Worm (Caenorhabditis elegans) whole organism, young adult: Measurements from ENCODE around the gene Y75B7AR.1.
A peak's percentile ranks its signal among the peaks of the same experiment; 100 is the strongest.

Experiments
- B0019.2 ChIP-seq: fragments of 200-800 bp; sonication (Bioruptor generic); conservative IDR thresholded peaks from 2 replicates; pipeline ENCODE4 v1.3.6; 2022; ENCODE audit warnings: missing genetic modification reagents, missing genetic modification characterization, missing compliant biosample characterization
- B0261.1 ChIP-seq: sonication (generic microtip); optimal IDR thresholded peaks from 2 replicates; lab custom pipeline; 2016; ENCODE audit warnings: mild to moderate bottlenecking, missing genetic modification characterization, moderate library complexity, missing compliant biosample characterization
- C06A6.2 ChIP-seq: fragments of 200-800 bp; sonication (Bioruptor generic); conservative IDR thresholded peaks from 2 replicates; pipeline ENCODE4 v1.3.6; 2022; ENCODE audit warnings: missing genetic modification characterization, missing compliant biosample characterization
- F37B4.10 ChIP-seq: fragments of 200-800 bp; sonication (Bioruptor generic); IDR thresholded peaks from 2 replicates; pipeline ENCODE4 v1.3.6; 2022; ENCODE audit warnings: missing genetic modification characterization, missing compliant biosample characterization
- F39B2.1 ChIP-seq: fragments of 200-800 bp; sonication (Bioruptor generic); IDR thresholded peaks from 2 replicates; pipeline ENCODE4 v1.3.6; 2022; ENCODE audit warnings: missing genetic modification reagents, missing genetic modification characterization, missing compliant biosample characterization
- F49E8.2 ChIP-seq: sonication (generic microtip); optimal IDR thresholded peaks from 3 replicates; lab custom pipeline; 2017; ENCODE audit warnings: missing genetic modification characterization, mild to moderate bottlenecking, missing compliant biosample characterization, antibody characterized with exemption, moderate library complexity; ENCODE audit not compliant: insufficient read depth
- F55B11.4 ChIP-seq: sonication (generic microtip); optimal IDR thresholded peaks from 2 replicates; lab custom pipeline; 2016; ENCODE audit warnings: missing compliant biosample characterization, missing genetic modification characterization, borderline replicate concordance; ENCODE audit not compliant: insufficient read depth
- F57A8.1 ChIP-seq: fragments of 200-800 bp; sonication (Bioruptor generic); optimal IDR thresholded peaks from 2 replicates; lab custom pipeline; 2018; ENCODE audit warnings: mild to moderate bottlenecking, missing genetic modification characterization, moderate library complexity, missing compliant biosample characterization
- K11D2.4 ChIP-seq: fragments of 200-800 bp; sonication (Bioruptor generic); IDR thresholded peaks from 2 replicates; pipeline ENCODE4 v1.3.6; 2022; ENCODE audit warnings: missing genetic modification reagents, missing genetic modification characterization, missing compliant biosample characterization
- Y53G8AR.9 ChIP-seq: fragments of 200-800 bp; sonication (Bioruptor generic); conservative IDR thresholded peaks from 2 replicates; pipeline ENCODE4 v1.3.6; 2022; ENCODE audit warnings: missing genetic modification reagents, missing genetic modification characterization, missing compliant biosample characterization
- Y56A3A.18 ChIP-seq: fragments of 200-800 bp; sonication (Bioruptor generic); IDR thresholded peaks from 2 replicates; pipeline ENCODE4 v1.3.6; 2022; ENCODE audit warnings: missing genetic modification reagents, missing genetic modification characterization, missing compliant biosample characterization
- Y95B8A.8 ChIP-seq: fragments of 200-800 bp; sonication (Bioruptor generic); IDR thresholded peaks from 2 replicates; pipeline ENCODE4 v1.3.6; 2022; ENCODE audit warnings: missing genetic modification reagents, missing genetic modification characterization, missing compliant biosample characterization
- akir-1 ChIP-seq: fragments of 200-800 bp; sonication (Bioruptor generic); optimal IDR thresholded peaks from 2 replicates; lab custom pipeline; 2018; ENCODE audit warnings: mild to moderate bottlenecking, missing genetic modification characterization, moderate library complexity, missing compliant biosample characterization
- attf-5 ChIP-seq: fragments of 200-800 bp; sonication (Bioruptor generic); optimal IDR thresholded peaks from 2 replicates; lab custom pipeline; 2018; ENCODE audit warnings: mild to moderate bottlenecking, missing genetic modification characterization, missing compliant biosample characterization
- attf-6 ChIP-seq: fragments of 200-800 bp; sonication (Bioruptor generic); IDR thresholded peaks from 2 replicates; pipeline ENCODE4 v1.3.6; 2022; ENCODE audit warnings: missing genetic modification reagents, missing genetic modification characterization, missing compliant biosample characterization
- bed-1 ChIP-seq: fragments of 200-800 bp; sonication (Bioruptor generic); IDR thresholded peaks from 2 replicates; pipeline ENCODE4 v1.3.6; 2022; ENCODE audit warnings: missing genetic modification reagents, missing genetic modification characterization, missing compliant biosample characterization
- ccch-3 ChIP-seq: fragments of 200-800 bp; sonication (Bioruptor generic); optimal IDR thresholded peaks from 2 replicates; lab custom pipeline; 2018; ENCODE audit warnings: mild to moderate bottlenecking, missing genetic modification characterization, missing compliant biosample characterization
- cebp-1 ChIP-seq, 2 experiments: fragments of 200-800 bp in 1 of 2; sonication (Bioruptor generic) in 1 of 2; sonication (generic microtip) in 1 of 2; IDR thresholded peaks in 1 of 2; optimal IDR thresholded peaks in 1 of 2; 2 replicates each; pipeline versions ENCODE4 v1.3.6 to Lab custom; 2017 to 2022; ENCODE audit warnings: missing compliant biosample characterization in 2 of 2, missing genetic modification characterization in 2 of 2, mild to moderate bottlenecking in 1 of 2, missing genetic modification reagents in 1 of 2, moderate library complexity in 1 of 2
- ceh-91 ChIP-seq: fragments of 200-800 bp; sonication (Bioruptor generic); IDR thresholded peaks from 2 replicates; pipeline ENCODE4 v1.3.6; 2022; ENCODE audit warnings: missing genetic modification reagents, missing genetic modification characterization, missing compliant biosample characterization
- dox-1 ChIP-seq: fragments of 200-800 bp; sonication (Bioruptor generic); IDR thresholded peaks from 2 replicates; pipeline ENCODE4 v1.3.6; 2022; ENCODE audit warnings: missing genetic modification reagents, missing genetic modification characterization, missing compliant biosample characterization
- egrh-3 ChIP-seq: fragments of 200-800 bp; sonication (Bioruptor generic); IDR thresholded peaks from 2 replicates; pipeline ENCODE4 v1.3.6; 2022; ENCODE audit warnings: missing genetic modification reagents, missing genetic modification characterization, missing compliant biosample characterization
- ets-4 ChIP-seq: fragments of 200-800 bp; sonication (Bioruptor generic); optimal IDR thresholded peaks from 2 replicates; lab custom pipeline; 2018; ENCODE audit warnings: mild to moderate bottlenecking, missing genetic modification characterization, missing compliant biosample characterization
- hlh-26 ChIP-seq: fragments of 200-800 bp; sonication (Bioruptor generic); conservative IDR thresholded peaks from 2 replicates; pipeline ENCODE4 v1.3.6; 2022; ENCODE audit warnings: missing genetic modification reagents, missing genetic modification characterization, missing compliant biosample characterization
- lin-35 ChIP-seq, 3 experiments: fragments of 150-350 bp in 2 of 3; sonication (generic microtip) in 1 of 3; optimal IDR thresholded peaks; 2 replicates each; lab custom pipeline; 2014 to 2018; ENCODE audit warnings: missing biosample characterization in 3 of 3, missing genetic modification characterization in 3 of 3, missing genetic modification reagents in 3 of 3
- lir-1 ChIP-seq: fragments of 200-800 bp; sonication (Bioruptor generic); conservative IDR thresholded peaks from 2 replicates; pipeline ENCODE4 v1.3.6; 2022; ENCODE audit warnings: missing genetic modification reagents, missing genetic modification characterization, missing compliant biosample characterization
- madf-6 ChIP-seq: fragments of 200-800 bp; sonication (Bioruptor generic); IDR thresholded peaks from 2 replicates; pipeline ENCODE4 v1.3.6; 2022; ENCODE audit warnings: missing genetic modification reagents, missing genetic modification characterization, missing compliant biosample characterization
- madf-8 ChIP-seq: fragments of 200-800 bp; sonication (Bioruptor generic); conservative IDR thresholded peaks from 2 replicates; pipeline ENCODE4 v1.3.6; 2022; ENCODE audit warnings: missing genetic modification reagents, missing genetic modification characterization, missing compliant biosample characterization
- mel-28 ChIP-seq: sonication (generic microtip); optimal IDR thresholded peaks from 2 replicates; lab custom pipeline; 2016; ENCODE audit warnings: borderline replicate concordance, mild to moderate bottlenecking, missing genetic modification characterization, missing compliant biosample characterization
- mxl-1 ChIP-seq: sonication (generic microtip); optimal IDR thresholded peaks from 2 replicates; lab custom pipeline; 2016; ENCODE audit warnings: missing genetic modification characterization, missing compliant biosample characterization
- nfya-1 ChIP-seq: sonication (generic microtip); optimal IDR thresholded peaks from 2 replicates; lab custom pipeline; 2017; ENCODE audit warnings: antibody characterized with exemption, missing compliant biosample characterization, missing genetic modification characterization, borderline replicate concordance; ENCODE audit not compliant: insufficient read depth
- nhr-120 ChIP-seq: fragments of 200-800 bp; sonication (Bioruptor generic); IDR thresholded peaks from 2 replicates; pipeline ENCODE4 v1.3.6; 2022; ENCODE audit warnings: missing genetic modification characterization, missing compliant biosample characterization
- nhr-80 ChIP-seq: sonication (generic microtip); optimal IDR thresholded peaks from 2 replicates; lab custom pipeline; 2016; ENCODE audit warnings: missing genetic modification characterization, missing compliant biosample characterization
- nhr-90 ChIP-seq: sonication (generic microtip); optimal IDR thresholded peaks from 2 replicates; lab custom pipeline; 2016; ENCODE audit warnings: missing genotype, mild to moderate bottlenecking, missing genetic modification characterization, missing compliant biosample characterization
- rpc-1 ChIP-seq, 2 experiments: fragments of 150-350 bp in 1 of 2; sonication (generic microtip) in 1 of 2; optimal IDR thresholded peaks; 2 replicates each; lab custom pipeline; 2014 to 2018; ENCODE audit warnings: missing biosample characterization in 1 of 2, missing genetic modification characterization in 1 of 2, missing genetic modification reagents in 1 of 2, missing genotype in 1 of 2
- sea-2 ChIP-seq: fragments of 200-800 bp; sonication (Bioruptor generic); IDR thresholded peaks from 2 replicates; pipeline ENCODE4 v1.3.6; 2022; ENCODE audit warnings: missing genetic modification characterization, missing compliant biosample characterization
- snpc-3.4 ChIP-seq: sonication (generic microtip); optimal IDR thresholded peaks from 2 replicates; lab custom pipeline; 2017; ENCODE audit warnings: missing genetic modification characterization, mild to moderate bottlenecking, missing compliant biosample characterization, antibody characterized with exemption, moderate library complexity, missing genotype, missing genetic modification reagents
- snpc-4 ChIP-seq, 5 experiments: fragments of 150-350 bp in 1 of 5; sonication (generic microtip) in 4 of 5; optimal IDR thresholded peaks; 2 replicates each; lab custom pipeline; 2014 to 2018; ENCODE audit warnings: missing genetic modification characterization in 5 of 5, missing biosample characterization in 3 of 5, antibody characterized with exemption in 2 of 5, mild to moderate bottlenecking in 2 of 5, missing compliant biosample characterization in 2 of 5, missing genotype in 2 of 5, moderate library complexity in 2 of 5, missing genetic modification reagents in 1 of 5
- xnd-1 ChIP-seq: sonication (generic microtip); optimal IDR thresholded peaks from 2 replicates; lab custom pipeline; 2016; ENCODE audit warnings: missing genotype, missing genetic modification reagents, missing genetic modification characterization, missing compliant biosample characterization
- ztf-18 ChIP-seq: sonication (generic microtip); optimal IDR thresholded peaks from 2 replicates; lab custom pipeline; 2016; ENCODE audit warnings: missing genotype, mild to moderate bottlenecking, missing genetic modification characterization, missing compliant biosample characterization
- ztf-28 ChIP-seq: fragments of 200-800 bp; sonication (Bioruptor generic); IDR thresholded peaks from 2 replicates; pipeline ENCODE4 v1.3.6; 2022; ENCODE audit warnings: missing genetic modification reagents, missing genetic modification characterization, missing compliant biosample characterization

The Y75B7AR.1 gene

ce11 chrV:1434398-1434797, 41.6 kb upstream of the Y75B7AR.1 start:
- no peak for TF ChIP-seq B0019.2 (GFP tag; lab: Robert Waterston, UW)
- no peak for TF ChIP-seq ceh-91
- TF ChIP-seq nfya-1 (tag; lab: Kevin White, UChicago): no peak
- TF ChIP-seq egrh-3 (GFP tag; lab: Robert Waterston, UW): no peak
- no peak for TF ChIP-seq xnd-1 (tag; lab: Kevin White, UChicago)
- no peak for TF ChIP-seq cebp-1 (GFP tag; IDR thresholded peaks at IDR 0.05; lab: Robert Waterston, UW)
- TF ChIP-seq cebp-1 (tag; optimal IDR thresholded peaks at IDR 0.05; lab: Kevin White, UChicago): no peak
- no peak for TF ChIP-seq K11D2.4 (GFP tag; lab: Robert Waterston, UW)
- no peak for TF ChIP-seq attf-5 (GFP tag; lab: Kevin White, UChicago)

ce11 chrV:1433419-1433765, 40.6 kb upstream of the Y75B7AR.1 start:
- TF ChIP-seq F55B11.4 (tag; lab: Kevin White, UChicago) (no peak), akir-1 (GFP tag; lab: Kevin White, UChicago) (no peak), F49E8.2 (tag; lab: Kevin White, UChicago) (no peak), mxl-1 (tag; lab: Kevin White, UChicago) (no peak), attf-5 (GFP tag; lab: Kevin White, UChicago) (no peak), rpc-1 (optimal IDR thresholded peaks at IDR 0.05; lab: Kevin White, UChicago) (no peak), rpc-1 (tag; optimal IDR thresholded peaks at IDR 0.05; lab: Kevin White, UChicago) (no peak), ccch-3 (GFP tag; lab: Kevin White, UChicago) (no peak), F39B2.1 (GFP tag; lab: Robert Waterston, UW) (no peak), ztf-28 (GFP tag; lab: Robert Waterston, UW) (no peak), nhr-120 (GFP tag; lab: Robert Waterston, UW) (no peak), ceh-91 (no peak), nhr-90 (no peak), F57A8.1 (GFP tag; lab: Kevin White, UChicago) (no peak), Y95B8A.8 (GFP tag; lab: Robert Waterston, UW) (no peak), snpc-3.4 (tag; lab: Kevin White, UChicago) (no peak), ztf-18 (tag; lab: Kevin White, UChicago) (no peak), B0261.1 (no peak), sea-2 (GFP tag; lab: Robert Waterston, UW) (no peak)

- TF ChIP-seq lin-35 (GFP tag; optimal IDR thresholded peaks at IDR 0.05; lab: Kevin White, UChicago) (no peak), attf-6 (GFP tag; lab: Robert Waterston, UW) (no peak), nhr-80 (tag; lab: Kevin White, UChicago) (peak; percentile 26)
Observed at ce11 chrV:1432500-1433418, 40.0 kb upstream of the Y75B7AR.1 start.

- no peak for TF ChIP-seq madf-8 (GFP tag; lab: Robert Waterston, UW)
- TF ChIP-seq snpc-4 (GFP tag; optimal IDR thresholded peaks at IDR 0.05; lab: Kevin White, UChicago): no peak
- TF ChIP-seq snpc-4 (tag; optimal IDR thresholded peaks at IDR 0.05; lab: Kevin White, UChicago): no peak
- no peak for TF ChIP-seq Y56A3A.18 (GFP tag; lab: Robert Waterston, UW)
- no peak for TF ChIP-seq mel-28 (tag; lab: Kevin White, UChicago)
- TF ChIP-seq dox-1 (GFP tag; lab: Robert Waterston, UW): no peak
- no peak for TF ChIP-seq hlh-26 (GFP tag; lab: Robert Waterston, UW)
- no peak for TF ChIP-seq F49E8.2 (tag; lab: Kevin White, UChicago)
- no peak for TF ChIP-seq Y53G8AR.9 (GFP tag; lab: Robert Waterston, UW)
- no peak for TF ChIP-seq ets-4 (GFP tag; lab: Kevin White, UChicago)
- TF ChIP-seq madf-6 (GFP tag; lab: Robert Waterston, UW): no peak
- no peak for TF ChIP-seq C06A6.2
- no peak for TF ChIP-seq lir-1 (GFP tag; lab: Robert Waterston, UW)
- no peak for TF ChIP-seq bed-1 (GFP tag; lab: Robert Waterston, UW)
- TF ChIP-seq F37B4.10 (GFP tag; lab: Robert Waterston, UW): no peak
Observed at ce11 chrV:1431702-1432187, 38.9 kb upstream of the Y75B7AR.1 start, which contains the start of gene ges-1. TSS of gene ges-1 (minus strand) at chrV:1432137.
